Fruit fly (Drosophila melanogaster) whole organism, pupa: Measurements from ENCODE around the gene spoon.

Source experiments
- CG10348 ChIP-seq: fragments of 200-800 bp; sonication (Bioruptor generic); IDR thresholded peaks from 2 replicates; pipeline ENCODE4 v1.3.6; 2022; ENCODE audit warnings: missing biosample characterization, missing genetic modification characterization
- CG14655 ChIP-seq: fragments of 200-800 bp; sonication (Bioruptor generic); optimal IDR thresholded peaks from 3 replicates; lab custom pipeline; 2017; ENCODE audit warnings: mild to moderate bottlenecking, missing biosample characterization, missing genetic modification reagents, missing genetic modification characterization
- CG4496 ChIP-seq: fragments of 200-800 bp; sonication (Bioruptor generic); IDR thresholded peaks from 3 replicates; pipeline ENCODE4 v1.3.6; 2022; ENCODE audit warnings: missing biosample characterization, missing genetic modification characterization
- CG8301 ChIP-seq: fragments of 200-800 bp; sonication (Bioruptor generic); optimal IDR thresholded peaks from 2 replicates; lab custom pipeline; 2018; ENCODE audit warnings: missing biosample characterization, mild to moderate bottlenecking, missing genetic modification characterization
- EcR ChIP-seq: fragments of 200-800 bp; sonication (Bioruptor generic); optimal IDR thresholded peaks from 3 replicates; lab custom pipeline; 2019; ENCODE audit warnings: missing biosample characterization, missing genetic modification characterization, mild to moderate bottlenecking, moderate library complexity, missing genetic modification reagents

- TF ChIP-seq CG14655 (GFP tag; lab: Kevin White, UChicago) (no peak), CG4496 (GFP tag; lab: Robert Waterston, UW) (no peak), CG8301 (tag; lab: Kevin White, UChicago) (no peak), CG10348 (GFP tag; lab: Robert Waterston, UW) (no peak), EcR (no peak)
Measured at dm6 chrX:5364031-5364430, 56.6 kb downstream of the spoon start.
